Worm (Caenorhabditis elegans) whole organism, L2 larva: ENCODE data around the gene clk-2.
A peak's percentile ranks its signal among the peaks of the same experiment; 100 is the strongest.

Source experiments
- lin-39 ChIP-seq: fragments of 150-350 bp; optimal IDR thresholded peaks from 2 replicates; lab custom pipeline; 2014; ENCODE audit warnings: missing biosample characterization, missing genetic modification reagents, missing genetic modification characterization
- unc-62 ChIP-seq: fragments of 150-350 bp; optimal IDR thresholded peaks from 2 replicates; lab custom pipeline; 2014; ENCODE audit warnings: missing biosample characterization, missing genetic modification reagents, missing genetic modification characterization
- ztf-4 ChIP-seq: fragments of 150-350 bp; optimal IDR thresholded peaks from 2 replicates; lab custom pipeline; 2014; ENCODE audit warnings: missing biosample characterization, missing genetic modification characterization

DNA sequence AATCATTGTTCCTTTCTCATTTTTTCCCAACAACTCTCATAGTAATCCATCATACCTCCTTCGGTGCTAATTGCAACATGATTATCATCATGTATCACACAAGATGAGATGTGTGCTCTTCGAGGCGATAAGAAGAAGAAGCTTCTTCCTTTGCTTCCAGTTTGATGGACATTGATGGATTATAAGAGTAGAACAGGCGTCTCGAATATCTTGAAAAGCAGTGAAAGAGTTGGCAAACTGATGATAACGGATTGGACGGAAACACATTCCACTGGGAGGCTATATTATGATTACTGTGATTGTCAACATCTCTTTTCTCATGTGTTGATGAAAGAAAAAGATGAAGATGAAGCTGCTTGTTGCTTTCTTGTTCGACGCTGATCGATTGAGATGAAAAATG is 41.5 kb upstream of the clk-2 start:
- TF ChIP-seq unc-62 (GFP tag; lab: Kevin White, UChicago) (peak; percentile 78), lin-39 (peak; percentile 52), ztf-4 (tag; lab: Kevin White, UChicago) (no peak)
